Fruit fly (Drosophila melanogaster) whole organism, prepupa: Measurements from ENCODE around the gene CG14301.

Source experiments
- CG6808 ChIP-seq: fragments of 200-800 bp; sonication (Bioruptor generic); optimal IDR thresholded peaks from 3 replicates; lab custom pipeline; 2017; ENCODE audit warnings: missing biosample characterization, missing genetic modification characterization, mild to moderate bottlenecking, moderate library complexity, missing genetic modification reagents
- CG8119 ChIP-seq: fragments of 200-800 bp; sonication (Bioruptor generic); IDR thresholded peaks from 3 replicates; pipeline ENCODE4 v1.3.6; 2022; ENCODE audit warnings: missing biosample characterization, missing genetic modification characterization
- Eip75B ChIP-seq: fragments of 200-800 bp; sonication (Bioruptor generic); optimal IDR thresholded peaks from 3 replicates; lab custom pipeline; 2016; ENCODE audit warnings: missing biosample characterization, missing genetic modification characterization
- Hr39 ChIP-seq: fragments of 200-800 bp; sonication (Bioruptor generic); optimal IDR thresholded peaks from 2 replicates; lab custom pipeline; 2016; ENCODE audit warnings: missing biosample characterization, missing genetic modification characterization
- Sox14 ChIP-seq: fragments of 200-800 bp; sonication (Bioruptor generic); optimal IDR thresholded peaks from 3 replicates; lab custom pipeline; 2016; ENCODE audit warnings: missing biosample characterization, missing genetic modification characterization
- achi ChIP-seq: fragments of 200-800 bp; sonication (Bioruptor generic); optimal IDR thresholded peaks from 3 replicates; lab custom pipeline; 2016; ENCODE audit warnings: missing biosample characterization, missing genetic modification characterization
- lz ChIP-seq: fragments of 200-800 bp; sonication (Bioruptor generic); optimal IDR thresholded peaks from 3 replicates; lab custom pipeline; 2016; ENCODE audit warnings: missing biosample characterization, missing genetic modification characterization

DNA sequence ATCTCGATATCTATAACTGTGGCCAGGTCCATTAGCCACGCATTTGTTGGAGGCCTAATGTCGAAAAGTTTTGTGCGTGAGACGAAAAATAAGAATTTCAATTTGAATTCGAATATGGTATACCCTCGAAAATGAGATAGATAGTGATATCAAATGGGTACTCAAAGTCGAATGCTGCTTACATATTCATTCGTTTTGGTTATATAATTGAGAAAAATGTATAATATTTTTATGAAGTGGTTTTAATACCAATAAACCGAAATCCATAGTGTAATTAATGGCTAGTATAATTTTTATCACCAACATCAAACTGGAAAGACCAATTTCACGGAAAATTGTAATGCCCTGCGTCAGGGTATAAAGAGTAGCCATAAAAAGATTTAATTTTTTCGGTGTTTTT is 8.2 kb downstream of the CG14301 start:
- no peak for TF ChIP-seq Sox14 (GFP tag; lab: Kevin White, UChicago)
- TF ChIP-seq Eip75B (GFP tag; lab: Kevin White, UChicago): no peak
- no peak for TF ChIP-seq Hr39 (GFP tag; lab: Kevin White, UChicago)
- TF ChIP-seq lz: no peak
- TF ChIP-seq CG8119 (GFP tag; lab: Robert Waterston, UW): peak; percentile 60; the same call in 2 of the 3 replicates
- no peak for TF ChIP-seq achi
- TF ChIP-seq CG6808 (GFP tag; lab: Kevin White, UChicago): no peak
